Worm (Caenorhabditis elegans): ENCODE data around the gene sec-24.2.

- TF ChIP-seq dao-5 (tag; optimal IDR thresholded peaks at IDR 0.05) (no peak), W03F9.2 (tag; optimal IDR thresholded peaks at IDR 0.05) (no peak)
Observed at ce11 chrIV:12382864-12383263, 22.3 kb upstream of the sec-24.2 start, which contains the start of gene thn-2.
